Worm (Caenorhabditis elegans): ENCODE results near the gene sre-10.

DNA sequence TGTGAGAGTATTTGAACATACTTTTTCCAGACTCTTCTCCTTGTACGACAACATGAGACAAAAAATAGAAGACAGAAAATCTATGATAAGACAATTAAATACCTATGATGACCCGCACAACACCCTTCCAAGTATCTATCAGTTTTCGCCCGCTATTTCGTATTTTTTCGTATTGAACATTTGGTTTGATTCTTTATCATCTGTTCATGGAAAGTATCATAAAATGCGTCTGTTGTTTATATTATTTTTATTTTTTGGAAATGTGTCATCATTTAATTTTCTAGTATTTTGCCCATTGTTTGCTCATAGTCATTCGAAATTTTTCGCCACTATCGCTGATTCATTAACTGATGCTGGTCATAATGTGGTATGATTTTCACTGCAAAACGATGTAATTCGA lies 24.7 kb downstream of the sre-10 start, which contains the start of gene ugt-39:
- TF ChIP-seq sea-2 (GFP tag; optimal IDR thresholded peaks at IDR 0.05) (no peak), daf-12 (tag; optimal IDR thresholded peaks at IDR 0.05) (no peak), ZK546.5 (tag; optimal IDR thresholded peaks at IDR 0.05) (no peak), mdl-1 (tag; optimal IDR thresholded peaks at IDR 0.05) (no peak)

All from whole organism, L3 larva.